Worm (Caenorhabditis elegans) whole organism, L3 larva: ENCODE measurements around the gene lgc-36.

Experiments used
- R02D3.7 ChIP-seq: fragments of 150-350 bp; optimal IDR thresholded peaks from 2 replicates; lab custom pipeline; 2014; ENCODE audit warnings: missing biosample characterization, missing genetic modification characterization
- aly-2 ChIP-seq: fragments of 150-350 bp; optimal IDR thresholded peaks from 2 replicates; lab custom pipeline; 2014; ENCODE audit warnings: missing biosample characterization, missing genetic modification characterization
- ama-1 ChIP-seq: fragments of 150-350 bp; optimal IDR thresholded peaks from 2 replicates; lab custom pipeline; 2018
- ceh-16 ChIP-seq: sonication (generic microtip); optimal IDR thresholded peaks from 2 replicates; lab custom pipeline; 2017; ENCODE audit warnings: missing biosample characterization, missing genetic modification characterization
- ceh-28 ChIP-seq: fragments of 150-350 bp; optimal IDR thresholded peaks from 2 replicates; lab custom pipeline; 2014; ENCODE audit warnings: missing biosample characterization, missing genetic modification reagents, missing genetic modification characterization
- ceh-82 ChIP-seq: fragments of 150-350 bp; optimal IDR thresholded peaks from 2 replicates; lab custom pipeline; 2014; ENCODE audit warnings: missing biosample characterization, missing genetic modification characterization
- ceh-9 ChIP-seq: sonication (generic microtip); optimal IDR thresholded peaks from 2 replicates; lab custom pipeline; 2018; ENCODE audit warnings: missing biosample characterization, missing genetic modification characterization
- egl-27 ChIP-seq: sonication (generic microtip); optimal IDR thresholded peaks from 4 replicates; lab custom pipeline; 2017; ENCODE audit warnings: missing biosample characterization, missing genetic modification reagents, missing genetic modification characterization
- egl-5 ChIP-seq: fragments of 150-350 bp; optimal IDR thresholded peaks from 2 replicates; lab custom pipeline; 2017; ENCODE audit warnings: missing biosample characterization, missing genetic modification reagents, missing genetic modification characterization, inconsistent platforms
- elt-2 ChIP-seq: sonication (generic microtip); optimal IDR thresholded peaks from 2 replicates; lab custom pipeline; 2016; ENCODE audit warnings: missing genetic modification reagents, mild to moderate bottlenecking, missing genetic modification characterization, missing compliant biosample characterization
- eor-1 ChIP-seq, 2 experiments: fragments of 150-350 bp; optimal IDR thresholded peaks; 2 replicates each; lab custom pipeline; 2014 to 2018; ENCODE audit warnings: missing biosample characterization in 2 of 2, missing genetic modification characterization in 2 of 2
- fkh-10 ChIP-seq: sonication (generic microtip); optimal IDR thresholded peaks from 2 replicates; lab custom pipeline; 2017; ENCODE audit warnings: missing biosample characterization, missing genetic modification reagents, missing genetic modification characterization
- fkh-2 ChIP-seq: fragments of 150-350 bp; optimal IDR thresholded peaks from 2 replicates; lab custom pipeline; 2014; ENCODE audit warnings: missing biosample characterization, missing genetic modification reagents, missing genetic modification characterization
- fos-1 ChIP-seq: fragments of 150-350 bp; optimal IDR thresholded peaks from 2 replicates; lab custom pipeline; 2014; ENCODE audit warnings: missing biosample characterization, missing genetic modification characterization
- hmg-11 ChIP-seq: sonication (generic microtip); optimal IDR thresholded peaks from 2 replicates; lab custom pipeline; 2016; ENCODE audit warnings: missing genetic modification characterization, missing compliant biosample characterization
- jun-1 ChIP-seq: fragments of 150-350 bp; optimal IDR thresholded peaks from 2 replicates; lab custom pipeline; 2014; ENCODE audit warnings: missing biosample characterization, missing genetic modification reagents, missing genetic modification characterization
- lin-15B ChIP-seq: fragments of 150-350 bp; optimal IDR thresholded peaks from 2 replicates; lab custom pipeline; 2014; ENCODE audit warnings: missing biosample characterization, missing genetic modification characterization
- lin-39 ChIP-seq: fragments of 150-350 bp; optimal IDR thresholded peaks from 2 replicates; lab custom pipeline; 2018; ENCODE audit warnings: missing biosample characterization, missing genetic modification reagents, missing genetic modification characterization
- lsy-12 ChIP-seq: sonication (generic microtip); optimal IDR thresholded peaks from 2 replicates; lab custom pipeline; 2016; ENCODE audit warnings: mild to moderate bottlenecking, missing genetic modification characterization, missing compliant biosample characterization
- mdl-1 ChIP-seq: fragments of 150-350 bp; optimal IDR thresholded peaks from 2 replicates; lab custom pipeline; 2014; ENCODE audit warnings: missing biosample characterization, missing genetic modification characterization
- mml-1 ChIP-seq: fragments of 150-350 bp; sonication (generic microtip); optimal IDR thresholded peaks from 3 replicates; lab custom pipeline; 2014; ENCODE audit warnings: missing biosample characterization, missing genetic modification characterization
- nfya-1 ChIP-seq: sonication (generic microtip); optimal IDR thresholded peaks from 2 replicates; lab custom pipeline; 2017; ENCODE audit warnings: missing genetic modification characterization, mild to moderate bottlenecking, missing compliant biosample characterization, antibody characterized with exemption, moderate library complexity; ENCODE audit not compliant: insufficient read depth
- nhr-12 ChIP-seq: fragments of 150-350 bp; optimal IDR thresholded peaks from 2 replicates; lab custom pipeline; 2014; ENCODE audit warnings: missing biosample characterization, missing genetic modification characterization
- nhr-23 ChIP-seq: fragments of 150-350 bp; optimal IDR thresholded peaks from 2 replicates; lab custom pipeline; 2014; ENCODE audit warnings: missing biosample characterization, missing genetic modification reagents, missing genetic modification characterization
- nhr-25 ChIP-seq: sonication (generic microtip); optimal IDR thresholded peaks from 2 replicates; lab custom pipeline; 2017; ENCODE audit warnings: missing biosample characterization, missing genetic modification characterization
- nhr-28 ChIP-seq: fragments of 150-350 bp; optimal IDR thresholded peaks from 2 replicates; lab custom pipeline; 2014; ENCODE audit warnings: missing biosample characterization, missing genetic modification characterization
- nhr-43 ChIP-seq: sonication (generic microtip); optimal IDR thresholded peaks from 2 replicates; lab custom pipeline; 2016; ENCODE audit warnings: mild to moderate bottlenecking, missing genetic modification characterization, missing compliant biosample characterization; ENCODE audit not compliant: poor library complexity, severe bottlenecking
- nhr-77 ChIP-seq: fragments of 150-350 bp; optimal IDR thresholded peaks from 2 replicates; lab custom pipeline; 2014; ENCODE audit warnings: missing biosample characterization, missing genetic modification characterization
- pha-4 ChIP-seq: fragments of 150-350 bp; optimal IDR thresholded peaks from 2 replicates; lab custom pipeline; 2014; ENCODE audit warnings: missing biosample characterization, missing genetic modification reagents, missing genetic modification characterization
- pqm-1 ChIP-seq: fragments of 150-350 bp; optimal IDR thresholded peaks from 2 replicates; lab custom pipeline; 2017; ENCODE audit warnings: missing biosample characterization, missing genetic modification characterization, inconsistent platforms
- sea-2 ChIP-seq: fragments of 150-350 bp; sonication (generic microtip); optimal IDR thresholded peaks from 4 replicates; lab custom pipeline; 2014; ENCODE audit warnings: missing biosample characterization, missing genetic modification reagents, missing genetic modification characterization
- tbx-2 ChIP-seq: sonication (generic microtip); optimal IDR thresholded peaks from 2 replicates; lab custom pipeline; 2016; ENCODE audit warnings: mild to moderate bottlenecking, missing genetic modification characterization, missing compliant biosample characterization
- unc-39 ChIP-seq: sonication (generic microtip); optimal IDR thresholded peaks from 4 replicates; lab custom pipeline; 2017; ENCODE audit warnings: missing biosample characterization, missing genetic modification characterization
- unc-62 ChIP-seq: fragments of 150-350 bp; sonication (generic microtip); optimal IDR thresholded peaks from 4 replicates; lab custom pipeline; 2014; ENCODE audit warnings: missing biosample characterization, missing genetic modification reagents, missing genetic modification characterization
- zag-1 ChIP-seq: fragments of 150-350 bp; optimal IDR thresholded peaks from 2 replicates; lab custom pipeline; 2014; ENCODE audit warnings: missing biosample characterization, missing genetic modification characterization
- ztf-11 ChIP-seq: fragments of 150-350 bp; optimal IDR thresholded peaks from 2 replicates; lab custom pipeline; 2014; ENCODE audit warnings: missing biosample characterization, missing genetic modification characterization
- ztf-4 ChIP-seq: fragments of 150-350 bp; optimal IDR thresholded peaks from 2 replicates; lab custom pipeline; 2014; ENCODE audit warnings: missing biosample characterization, missing genetic modification characterization

lgc-36 gene

DNA sequence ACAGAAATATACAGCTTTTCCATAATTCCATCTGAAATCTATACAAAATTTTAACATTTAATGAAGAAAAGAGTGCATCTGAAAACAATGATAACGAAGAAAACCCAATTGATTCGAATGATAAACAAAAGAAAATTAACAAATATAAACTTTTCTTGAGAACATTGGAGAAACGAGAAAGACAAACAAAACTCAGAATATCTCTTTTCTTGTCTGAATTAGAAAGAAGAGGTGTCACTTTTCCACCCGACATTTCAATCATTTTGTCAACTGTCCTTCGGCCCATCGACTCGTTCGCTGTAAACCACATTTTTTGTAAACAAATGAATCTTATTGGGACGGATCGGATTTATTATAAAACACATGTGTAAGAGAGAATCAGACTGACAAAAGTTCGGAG lies 32.8 kb downstream of the lgc-36 start, which contains the start of gene bgal-1:
bgal-1 (minus strand) TSS at position 38 of the 400 bp plus-strand sequence.
- TF ChIP-seq fkh-2 (no peak), lin-15B (tag; lab: Kevin White, UChicago) (no peak), lin-39 (tag; lab: Kevin White, UChicago) (peak; percentile 4), egl-27 (no peak), R02D3.7 (tag; lab: Kevin White, UChicago) (no peak), nhr-77 (tag; lab: Kevin White, UChicago) (no peak), fos-1 (tag; lab: Kevin White, UChicago) (no peak), nhr-25 (tag; lab: Kevin White, UChicago) (peak; percentile 21), pha-4 (peak; percentile 62), nhr-23 (peak; percentile 40), ama-1 (lab: Kevin White, UChicago) (peak; percentile 69), aly-2 (tag; lab: Kevin White, UChicago) (no peak), egl-5 (tag; lab: Kevin White, UChicago) (no peak), unc-62 (GFP tag; lab: Kevin White, UChicago) (no peak), tbx-2 (tag; lab: Kevin White, UChicago) (peak; percentile 1), elt-2 (tag; lab: Kevin White, UChicago) (peak; percentile 23), lsy-12 (peak; percentile 33), ceh-28 (tag; lab: Kevin White, UChicago) (no peak), sea-2 (GFP tag; lab: Kevin White, UChicago) (no peak), mml-1 (tag; lab: Kevin White, UChicago) (no peak), pqm-1 (tag; lab: Kevin White, UChicago) (no peak), ztf-11 (tag; lab: Kevin White, UChicago) (no peak), nhr-28 (tag; lab: Kevin White, UChicago) (no peak), ztf-4 (tag; lab: Kevin White, UChicago) (no peak), nhr-12 (tag; lab: Kevin White, UChicago) (no peak), ceh-82 (no peak), hmg-11 (tag; lab: Kevin White, UChicago) (no peak), mdl-1 (tag; lab: Kevin White, UChicago) (no peak), ceh-16 (tag; lab: Kevin White, UChicago) (no peak), nfya-1 (tag; lab: Kevin White, UChicago) (peak; percentile 15)

DNA sequence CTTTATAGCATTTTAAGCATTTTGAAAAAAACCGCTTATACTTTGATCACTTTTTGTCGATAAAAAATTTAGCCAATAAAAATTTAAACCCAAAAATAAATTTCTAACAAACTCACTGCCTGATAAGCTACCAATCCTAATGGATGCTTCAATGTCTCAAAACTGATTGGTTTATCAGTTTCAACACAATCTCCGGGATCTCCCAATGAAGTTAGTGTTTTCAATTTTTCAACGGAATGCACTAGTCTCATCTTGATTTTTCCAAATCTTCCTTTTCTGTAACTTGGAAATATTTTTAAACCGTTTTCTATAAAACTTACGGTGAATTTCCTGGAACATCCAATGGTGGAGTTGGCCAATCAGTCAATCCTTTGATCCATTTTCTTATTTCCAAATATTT lies 35.1 kb downstream of the lgc-36 start:
- TF ChIP-seq nhr-23: no peak

DNA sequence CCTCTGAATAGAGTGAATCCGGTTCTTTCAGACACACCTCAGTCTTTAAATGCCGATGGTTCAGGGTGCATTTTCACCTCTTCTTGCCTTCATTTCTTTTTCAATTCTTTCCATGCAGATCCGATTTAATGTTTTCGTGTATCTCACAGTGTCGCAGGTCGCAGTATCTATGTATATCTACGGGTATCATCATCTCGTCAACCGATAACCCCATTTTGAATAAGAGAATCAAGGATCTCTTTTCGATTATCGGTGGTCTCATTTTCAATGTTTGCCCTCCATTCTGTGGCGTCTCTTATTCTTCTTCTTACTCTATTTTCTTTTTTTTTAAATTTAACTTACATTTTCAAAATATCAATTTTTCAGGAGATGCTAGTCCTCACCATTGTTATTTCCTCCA lies 37.9 kb downstream of the lgc-36 start, which contains the start of gene T19B10.2:
T19B10.2 (plus strand) TSS at position 367 of the 400 bp plus-strand sequence.
- TF ChIP-seq egl-5 (tag; lab: Kevin White, UChicago) (no peak), nhr-23 (peak; percentile 76)
- TF ChIP-seq, all 47 proteins: peak for 1

DNA sequence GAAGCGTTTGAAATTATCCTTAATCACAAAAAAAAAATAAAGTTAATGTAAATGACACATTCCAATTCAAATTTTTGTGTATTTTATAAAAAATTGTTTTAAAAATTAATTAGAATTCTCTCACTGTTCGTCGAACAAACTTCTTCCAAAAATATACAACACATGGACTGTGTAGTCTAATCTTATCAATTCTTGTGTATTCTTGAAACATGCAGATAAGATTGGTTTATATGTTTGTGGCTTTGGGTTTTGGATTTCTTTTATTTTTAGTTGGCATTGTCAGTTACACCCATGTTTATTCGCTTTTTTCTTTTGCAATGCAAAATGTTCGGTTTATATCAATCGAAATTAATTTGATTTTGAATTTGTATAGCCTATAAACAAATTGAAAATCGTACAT lies 38.4 kb downstream of the lgc-36 start:
- TF ChIP-seq fkh-2: no peak
- no peak for TF ChIP-seq fos-1 (tag; lab: Kevin White, UChicago)
- no peak for TF ChIP-seq elt-2 (tag; lab: Kevin White, UChicago)
- no peak for TF ChIP-seq ztf-4 (tag; lab: Kevin White, UChicago)
- no peak for TF ChIP-seq egl-5 (tag; lab: Kevin White, UChicago)
- TF ChIP-seq tbx-2 (tag; lab: Kevin White, UChicago): no peak
- TF ChIP-seq eor-1 (tag; optimal IDR thresholded peaks at IDR 0.05; lab: Kevin White, UChicago): no peak
- no peak for TF ChIP-seq egl-27
- TF ChIP-seq aly-2 (tag; lab: Kevin White, UChicago): no peak
- no peak for TF ChIP-seq ceh-28 (tag; lab: Kevin White, UChicago)
- no peak for TF ChIP-seq nhr-43

DNA sequence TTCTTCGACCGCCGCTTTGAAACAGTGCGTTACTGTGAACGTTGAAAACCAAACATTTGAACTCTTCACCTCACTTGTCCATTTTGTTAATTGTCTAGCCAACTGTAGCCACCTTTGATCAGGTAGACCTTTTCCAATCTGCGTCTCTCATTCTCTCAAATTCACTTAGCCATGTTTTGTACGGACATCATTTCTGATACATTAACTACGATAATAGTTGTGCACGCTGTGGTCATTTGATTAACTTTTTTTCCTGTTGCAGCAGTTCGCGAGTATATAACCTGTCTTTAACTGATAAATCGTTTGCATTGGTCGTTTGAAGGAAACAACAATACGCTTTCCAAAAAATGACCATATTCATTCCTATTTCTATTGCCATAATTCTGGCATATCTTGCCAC lies 41.4 kb downstream of the lgc-36 start, which contains the start of gene cyp-29A2:
cyp-29A2 (plus strand) TSS at position 190 of the 400 bp plus-strand sequence.
- TF ChIP-seq sea-2 (GFP tag; lab: Kevin White, UChicago) (no peak), jun-1 (tag; lab: Kevin White, UChicago) (no peak), pqm-1 (tag; lab: Kevin White, UChicago) (peak; percentile 18), unc-39 (tag; lab: Kevin White, UChicago) (no peak), elt-2 (tag; lab: Kevin White, UChicago) (peak; percentile 17), ceh-9 (no peak), nhr-12 (tag; lab: Kevin White, UChicago) (no peak), fkh-10 (GFP tag; lab: Kevin White, UChicago) (no peak), nfya-1 (tag; lab: Kevin White, UChicago) (no peak), ztf-4 (tag; lab: Kevin White, UChicago) (no peak), ceh-82 (no peak), egl-27 (no peak), zag-1 (no peak)
- TF ChIP-seq, all 47 proteins: peak for 2
